Worm (Caenorhabditis elegans): ENCODE results near the gene set-27.

DNA sequence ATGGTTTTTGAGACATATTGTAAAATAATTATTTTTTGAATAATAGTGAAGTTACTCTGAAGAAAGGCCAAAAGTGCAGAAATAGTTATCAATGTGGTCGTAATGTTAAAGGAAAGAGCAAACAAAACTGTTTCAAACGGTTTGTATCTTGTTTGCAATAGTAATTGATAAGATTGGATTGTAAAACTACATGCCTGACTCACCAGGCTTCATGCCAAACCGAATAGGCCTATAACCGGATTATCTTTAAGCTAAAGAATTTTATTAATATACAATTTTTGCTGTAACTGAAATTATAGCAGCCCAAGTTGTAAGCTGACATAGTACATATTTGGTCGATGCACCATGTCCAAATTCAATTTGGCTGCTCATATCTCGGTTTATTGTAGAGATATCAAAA lies 45.8 kb downstream of the set-27 start, which contains the start of gene Y71H2AM.14:
- TF ChIP-seq mdl-1 (tag; optimal IDR thresholded peaks at IDR 0.05) = no peak
- TF ChIP-seq gmeb-1 (tag; optimal IDR thresholded peaks at IDR 0.05) = no peak
- no peak for TF ChIP-seq ztf-11 (tag; optimal IDR thresholded peaks at IDR 0.05)
- TF ChIP-seq unc-39 (tag; optimal IDR thresholded peaks at IDR 0.05) = no peak
- no peak for TF ChIP-seq unc-55 (GFP tag; optimal IDR thresholded peaks at IDR 0.05)
- TF ChIP-seq nhr-25 (tag; optimal IDR thresholded peaks at IDR 0.05) = no peak
- no peak for TF ChIP-seq ama-1 (optimal IDR thresholded peaks at IDR 0.05)
- no peak for TF ChIP-seq nhr-12 (tag; optimal IDR thresholded peaks at IDR 0.05)
- no peak for TF ChIP-seq nhr-129 (tag; optimal IDR thresholded peaks at IDR 0.05)
- TF ChIP-seq nhr-11 (tag; optimal IDR thresholded peaks at IDR 0.05) = no peak
- no peak for TF ChIP-seq elt-3 (tag; optimal IDR thresholded peaks at IDR 0.05)
- no peak for TF ChIP-seq ztf-4 (tag; optimal IDR thresholded peaks at IDR 0.05)
- no peak for TF ChIP-seq F13H6.1 (tag; optimal IDR thresholded peaks at IDR 0.05)
